Fruit fly (Drosophila melanogaster): ENCODE data around the gene CG5096.

DNA sequence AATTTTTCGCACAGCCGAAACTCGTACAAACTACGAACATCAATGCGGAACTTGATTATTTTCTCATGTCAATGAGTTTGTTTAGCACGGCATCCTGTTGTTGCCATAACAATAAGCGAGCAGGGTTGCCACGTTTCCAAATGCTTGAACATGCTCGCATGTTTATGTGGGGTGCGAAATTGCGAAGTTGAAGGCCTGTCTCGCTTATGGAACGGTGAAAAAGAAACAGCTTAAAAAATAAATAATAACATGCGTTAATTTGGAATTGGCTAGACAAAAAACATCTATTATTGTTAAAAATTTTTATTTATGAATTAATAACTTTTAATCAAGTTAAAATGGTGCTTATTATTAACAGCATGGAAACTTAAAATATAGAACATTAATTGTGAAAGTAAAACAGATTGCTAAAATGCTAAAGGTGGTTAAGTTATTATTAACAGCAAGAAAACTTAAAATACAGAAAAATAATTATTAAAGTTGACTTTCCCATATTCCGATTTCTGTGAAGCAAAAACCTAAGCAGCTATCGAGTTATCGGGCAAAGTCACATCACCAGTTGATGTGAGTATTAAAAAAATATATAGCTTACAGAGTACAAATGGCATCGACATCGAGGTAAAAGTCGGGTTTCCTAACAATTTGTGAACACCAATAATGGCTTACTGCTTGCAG, 48.9 kb downstream of the CG5096 start, which contains the start of the genes Bug22 and TfIIB:
- TF ChIP-seq Snoo (tag; optimal IDR thresholded peaks at IDR 0.05) = peak; percentile 51
- no peak for TF ChIP-seq fd96Ca (GFP tag; IDR thresholded peaks at IDR 0.05)
- peak; percentile 46 for TF ChIP-seq CG17806 (tag; optimal IDR thresholded peaks at IDR 0.05)
- no peak for TF ChIP-seq CG12605 (GFP tag; IDR thresholded peaks at IDR 0.05)
- TF ChIP-seq CG34367 (tag; optimal IDR thresholded peaks at IDR 0.05) = no peak
- no peak; the same call in 1 of the 2 replicates for TF ChIP-seq Ets98B (GFP tag; IDR thresholded peaks at IDR 0.05)
- peak; percentile 51 for TF ChIP-seq CG15710 (tag; optimal IDR thresholded peaks at IDR 0.05)
- no peak for TF ChIP-seq EcR (GFP tag; optimal IDR thresholded peaks at IDR 0.05)
- no peak for TF ChIP-seq CG10348 (GFP tag; IDR thresholded peaks at IDR 0.05)
- TF ChIP-seq CG13204 (GFP tag; optimal IDR thresholded peaks at IDR 0.05) = no peak
- no peak for TF ChIP-seq Pif1B (GFP tag; optimal IDR thresholded peaks at IDR 0.05)
